Fruit fly (Drosophila melanogaster): ENCODE data around the gene PolZ2.

The PolZ2 gene

dm6 chr3R:5591398-5591853 is 2.8 kb downstream of the PolZ2 start, which contains the start of the genes noi and Vha26 (continued):
- TF ChIP-seq CG7368 (GFP tag; optimal IDR thresholded peaks at IDR 0.05) (no peak), dac (GFP tag; optimal IDR thresholded peaks at IDR 0.05) (no peak), Eip93F (GFP tag; optimal IDR thresholded peaks at IDR 0.05) (no peak), CG11762 (GFP tag; optimal IDR thresholded peaks at IDR 0.05; ENCODE audit: insufficient read depth) (no peak), CG1621 (tag; optimal IDR thresholded peaks at IDR 0.05) (peak; percentile 9), Sox14 (GFP tag; optimal IDR thresholded peaks at IDR 0.05) (no peak), Ets96B (tag; optimal IDR thresholded peaks at IDR 0.05) (peak; percentile 7), CG9139 (GFP tag; optimal IDR thresholded peaks at IDR 0.05) (no peak), eg (GFP tag; IDR thresholded peaks at IDR 0.05) (no peak; the same call in 2 of the 3 replicates), cyc (GFP tag; optimal IDR thresholded peaks at IDR 0.05) (peak; percentile 37), salr (GFP tag; optimal IDR thresholded peaks at IDR 0.05) (no peak), Met (GFP tag; optimal IDR thresholded peaks at IDR 0.05) (no peak), Blimp-1 (GFP tag; optimal IDR thresholded peaks at IDR 0.05) (no peak), Hr39 (GFP tag; optimal IDR thresholded peaks at IDR 0.05) (no peak), esn (GFP tag; optimal IDR thresholded peaks at IDR 0.05) (peak; percentile 11), Gug (GFP tag; IDR thresholded peaks at IDR 0.05) (no peak), CG6276 (GFP tag; optimal IDR thresholded peaks at IDR 0.05) (no peak), Ets21C (GFP tag; optimal IDR thresholded peaks at IDR 0.05) (no peak), net (GFP tag; optimal IDR thresholded peaks at IDR 0.05) (no peak), CG34406 (GFP tag; optimal IDR thresholded peaks at IDR 0.05) (no peak), CG6163 (GFP tag; IDR thresholded peaks at IDR 0.05) (no peak), spab (GFP tag; optimal IDR thresholded peaks at IDR 0.05) (no peak), CG11294 (GFP tag; IDR thresholded peaks at IDR 0.05) (no peak), fd85E (GFP tag; optimal IDR thresholded peaks at IDR 0.05) (no peak), CG8319 (GFP tag; optimal IDR thresholded peaks at IDR 0.05) (no peak), CG8632 (GFP tag; optimal IDR thresholded peaks at IDR 0.05) (no peak), OdsH (GFP tag; optimal IDR thresholded peaks at IDR 0.05) (no peak), CG4318 (GFP tag; optimal IDR thresholded peaks at IDR 0.05) (no peak), fkh (GFP tag; optimal IDR thresholded peaks at IDR 0.05) (peak; percentile 92), Eip78C (GFP tag) (peak; percentile 61), Sox15 (GFP tag; optimal IDR thresholded peaks at IDR 0.05) (peak; percentile 2), CG8119 (GFP tag; IDR thresholded peaks at IDR 0.05) (no peak)

dm6 chr3R:5592009-5592572 is 3.4 kb downstream of the PolZ2 start:
- TF ChIP-seq pdm3 (GFP tag; optimal IDR thresholded peaks at IDR 0.05) (no peak), esn (GFP tag; optimal IDR thresholded peaks at IDR 0.05) (no peak), svp (GFP tag) (peak; percentile 93), Eip78C (GFP tag) (peak; percentile 52), fkh (GFP tag; optimal IDR thresholded peaks at IDR 0.05) (peak; percentile 53), OdsH (GFP tag; optimal IDR thresholded peaks at IDR 0.05) (no peak)

- no peak for TF ChIP-seq Gug (GFP tag; IDR thresholded peaks at IDR 0.05)
- no peak for TF ChIP-seq vri (GFP tag; optimal IDR thresholded peaks at IDR 0.05)
- TF ChIP-seq eg (GFP tag; IDR thresholded peaks at IDR 0.05): 0 out of 3 replicates have a peak, but pooled peaks have one; percentile 22
- TF ChIP-seq Sox102F (GFP tag; optimal IDR thresholded peaks at IDR 0.05): no peak
- TF ChIP-seq dsx (GFP tag; optimal IDR thresholded peaks at IDR 0.05; ENCODE audit: poor library complexity, severe bottlenecking): peak; percentile 97
- no peak for TF ChIP-seq svp (GFP tag)
Measured at dm6 chr3R:5594878-5595277, 6.2 kb downstream of the PolZ2 start.

All from whole organism, prepupa.